Worm (Caenorhabditis elegans) whole organism, young adult: ENCODE data around the gene R05H5.4.

Experiments
- B0019.2 ChIP-seq: fragments of 200-800 bp; sonication (Bioruptor generic); conservative IDR thresholded peaks from 2 replicates; pipeline ENCODE4 v1.3.6; 2022; ENCODE audit warnings: missing genetic modification reagents, missing genetic modification characterization, missing compliant biosample characterization
- B0336.3 ChIP-seq: fragments of 200-800 bp; sonication (Bioruptor generic); IDR thresholded peaks from 2 replicates; pipeline ENCODE4 v1.3.6; 2022; ENCODE audit warnings: missing genetic modification characterization, missing compliant biosample characterization
- D2030.7 ChIP-seq: fragments of 200-800 bp; sonication (Bioruptor generic); IDR thresholded peaks from 2 replicates; pipeline ENCODE4 v1.3.6; 2022; ENCODE audit warnings: missing genetic modification reagents, missing genetic modification characterization, missing compliant biosample characterization
- F52B5.7 ChIP-seq: sonication (generic microtip); optimal IDR thresholded peaks from 2 replicates; lab custom pipeline; 2016; ENCODE audit warnings: mild to moderate bottlenecking, missing genetic modification characterization, missing compliant biosample characterization
- F57A8.1 ChIP-seq: fragments of 200-800 bp; sonication (Bioruptor generic); optimal IDR thresholded peaks from 2 replicates; lab custom pipeline; 2018; ENCODE audit warnings: mild to moderate bottlenecking, missing genetic modification characterization, moderate library complexity, missing compliant biosample characterization
- K11D2.4 ChIP-seq: fragments of 200-800 bp; sonication (Bioruptor generic); IDR thresholded peaks from 2 replicates; pipeline ENCODE4 v1.3.6; 2022; ENCODE audit warnings: missing genetic modification reagents, missing genetic modification characterization, missing compliant biosample characterization
- Y67H2A.10 ChIP-seq: fragments of 200-800 bp; sonication (Bioruptor generic); conservative IDR thresholded peaks from 2 replicates; pipeline ENCODE4 v1.3.6; 2022; ENCODE audit warnings: missing genetic modification reagents, missing genetic modification characterization, missing compliant biosample characterization
- ama-1 ChIP-seq, 3 experiments: fragments of 150-350 bp in 1 of 3; sonication (generic microtip) in 2 of 3; optimal IDR thresholded peaks; 2 replicates each; lab custom pipeline; 2014 to 2018; ENCODE audit warnings: missing biosample characterization in 2 of 3, missing genetic modification characterization in 2 of 3, missing genetic modification reagents in 2 of 3
- attf-3 ChIP-seq: fragments of 200-800 bp; sonication (Bioruptor generic); conservative IDR thresholded peaks from 2 replicates; pipeline ENCODE4 v1.3.6; 2022; ENCODE audit warnings: missing genetic modification reagents, missing genetic modification characterization, missing compliant biosample characterization
- attf-6 ChIP-seq: fragments of 200-800 bp; sonication (Bioruptor generic); IDR thresholded peaks from 2 replicates; pipeline ENCODE4 v1.3.6; 2022; ENCODE audit warnings: missing genetic modification reagents, missing genetic modification characterization, missing compliant biosample characterization
- bed-2 ChIP-seq: fragments of 200-800 bp; sonication (Bioruptor generic); IDR thresholded peaks from 2 replicates; pipeline ENCODE4 v1.3.6; 2022; ENCODE audit warnings: missing genetic modification reagents, missing genetic modification characterization, missing compliant biosample characterization
- ccch-3 ChIP-seq: fragments of 200-800 bp; sonication (Bioruptor generic); optimal IDR thresholded peaks from 2 replicates; lab custom pipeline; 2018; ENCODE audit warnings: mild to moderate bottlenecking, missing genetic modification characterization, missing compliant biosample characterization
- cebp-1 ChIP-seq, 2 experiments: fragments of 200-800 bp in 1 of 2; sonication (Bioruptor generic) in 1 of 2; sonication (generic microtip) in 1 of 2; IDR thresholded peaks in 1 of 2; optimal IDR thresholded peaks in 1 of 2; 2 replicates each; pipeline versions ENCODE4 v1.3.6 to Lab custom; 2017 to 2022; ENCODE audit warnings: missing compliant biosample characterization in 2 of 2, missing genetic modification characterization in 2 of 2, mild to moderate bottlenecking in 1 of 2, missing genetic modification reagents in 1 of 2, moderate library complexity in 1 of 2
- cebp-2 ChIP-seq: fragments of 200-800 bp; sonication (Bioruptor generic); IDR thresholded peaks from 2 replicates; pipeline ENCODE4 v1.3.6; 2022; ENCODE audit warnings: missing genetic modification characterization, missing compliant biosample characterization
- ceh-40 ChIP-seq: fragments of 200-800 bp; sonication (Bioruptor generic); IDR thresholded peaks from 2 replicates; pipeline ENCODE4 v1.3.6; 2022; ENCODE audit warnings: missing genetic modification characterization, missing compliant biosample characterization
- ceh-79 ChIP-seq: sonication (generic microtip); optimal IDR thresholded peaks from 2 replicates; lab custom pipeline; 2017; ENCODE audit warnings: mild to moderate bottlenecking, missing genetic modification characterization, missing compliant biosample characterization
- dox-1 ChIP-seq: fragments of 200-800 bp; sonication (Bioruptor generic); IDR thresholded peaks from 2 replicates; pipeline ENCODE4 v1.3.6; 2022; ENCODE audit warnings: missing genetic modification reagents, missing genetic modification characterization, missing compliant biosample characterization
- egl-44 ChIP-seq: fragments of 200-800 bp; sonication (Bioruptor generic); IDR thresholded peaks from 2 replicates; pipeline ENCODE4 v1.3.6; 2022; ENCODE audit warnings: missing genetic modification reagents, missing genetic modification characterization, missing compliant biosample characterization
- ekl-4 ChIP-seq: fragments of 200-800 bp; sonication (Bioruptor generic); IDR thresholded peaks from 2 replicates; pipeline ENCODE4 v1.3.6; 2022; ENCODE audit warnings: missing genetic modification reagents, missing genetic modification characterization, missing compliant biosample characterization
- fkh-3 ChIP-seq: sonication (generic microtip); optimal IDR thresholded peaks from 2 replicates; lab custom pipeline; 2016; ENCODE audit warnings: mild to moderate bottlenecking, missing genetic modification characterization, missing compliant biosample characterization
- hlh-12 ChIP-seq: sonication (generic microtip); optimal IDR thresholded peaks from 2 replicates; lab custom pipeline; 2016; ENCODE audit warnings: missing genetic modification characterization, missing compliant biosample characterization
- hlh-26 ChIP-seq: fragments of 200-800 bp; sonication (Bioruptor generic); conservative IDR thresholded peaks from 2 replicates; pipeline ENCODE4 v1.3.6; 2022; ENCODE audit warnings: missing genetic modification reagents, missing genetic modification characterization, missing compliant biosample characterization
- hmg-1.2 ChIP-seq: fragments of 200-800 bp; sonication (Bioruptor generic); IDR thresholded peaks from 2 replicates; pipeline ENCODE4 v1.3.6; 2022; ENCODE audit warnings: missing genetic modification reagents, missing genetic modification characterization, missing compliant biosample characterization
- hsf-1 ChIP-seq: fragments of 200-800 bp; sonication (Bioruptor generic); IDR thresholded peaks from 2 replicates; pipeline ENCODE4 v1.3.6; 2022; ENCODE audit warnings: missing genetic modification reagents, missing genetic modification characterization, missing compliant biosample characterization
- let-526 ChIP-seq: fragments of 200-800 bp; sonication (Bioruptor generic); IDR thresholded peaks from 2 replicates; pipeline ENCODE4 v1.3.6; 2022; ENCODE audit warnings: missing genetic modification reagents, missing genetic modification characterization, missing compliant biosample characterization
- lin-26 ChIP-seq: fragments of 200-800 bp; sonication (Bioruptor generic); IDR thresholded peaks from 2 replicates; pipeline ENCODE4 v1.3.6; 2022; ENCODE audit warnings: missing genetic modification reagents, missing genetic modification characterization, missing compliant biosample characterization
- madf-10 ChIP-seq: sonication (generic microtip); optimal IDR thresholded peaks from 2 replicates; lab custom pipeline; 2016; ENCODE audit warnings: mild to moderate bottlenecking, missing genetic modification characterization, missing compliant biosample characterization
- madf-6 ChIP-seq: fragments of 200-800 bp; sonication (Bioruptor generic); IDR thresholded peaks from 2 replicates; pipeline ENCODE4 v1.3.6; 2022; ENCODE audit warnings: missing genetic modification reagents, missing genetic modification characterization, missing compliant biosample characterization
- nhr-120 ChIP-seq: fragments of 200-800 bp; sonication (Bioruptor generic); IDR thresholded peaks from 2 replicates; pipeline ENCODE4 v1.3.6; 2022; ENCODE audit warnings: missing genetic modification characterization, missing compliant biosample characterization
- nhr-80 ChIP-seq: sonication (generic microtip); optimal IDR thresholded peaks from 2 replicates; lab custom pipeline; 2016; ENCODE audit warnings: missing genetic modification characterization, missing compliant biosample characterization
- rcor-1 ChIP-seq: fragments of 200-800 bp; sonication (Bioruptor generic); IDR thresholded peaks from 2 replicates; pipeline ENCODE4 v1.3.6; 2022; ENCODE audit warnings: missing genetic modification reagents, missing genetic modification characterization, missing compliant biosample characterization
- snpc-4 ChIP-seq, 5 experiments: fragments of 150-350 bp in 1 of 5; sonication (generic microtip) in 4 of 5; optimal IDR thresholded peaks; 2 replicates each; lab custom pipeline; 2014 to 2018; ENCODE audit warnings: missing genetic modification characterization in 5 of 5, missing biosample characterization in 3 of 5, antibody characterized with exemption in 2 of 5, mild to moderate bottlenecking in 2 of 5, missing compliant biosample characterization in 2 of 5, missing genotype in 2 of 5, moderate library complexity in 2 of 5, missing genetic modification reagents in 1 of 5
- unc-62 ChIP-seq: fragments of 150-350 bp; optimal IDR thresholded peaks from 2 replicates; lab custom pipeline; 2014; ENCODE audit warnings: missing biosample characterization, missing genetic modification reagents, missing genetic modification characterization
- ztf-26 ChIP-seq: sonication (generic microtip); optimal IDR thresholded peaks from 2 replicates; lab custom pipeline; 2017; ENCODE audit warnings: missing genetic modification characterization, missing compliant biosample characterization
- ztf-3 ChIP-seq: fragments of 200-800 bp; sonication (Bioruptor generic); optimal IDR thresholded peaks from 2 replicates; lab custom pipeline; 2018; ENCODE audit warnings: mild to moderate bottlenecking, missing genetic modification characterization, missing compliant biosample characterization

Gene R05H5.4

ce11 chrII:10239595-10239994 is 39.8 kb upstream of the R05H5.4 start, which contains the start of gene mec-15:
mec-15 (minus strand) TSS chrII:10239695.
- TF ChIP-seq lin-26 = no peak
- TF ChIP-seq ama-1 (optimal IDR thresholded peaks at IDR 0.05; lab: Kevin White, UChicago) = no peak
- TF ChIP-seq ama-1 (GFP tag; optimal IDR thresholded peaks at IDR 0.05; lab: Kevin White, UChicago) = no peak
- no peak for TF ChIP-seq ztf-26 (tag; lab: Kevin White, UChicago)
- no peak for TF ChIP-seq F57A8.1 (GFP tag; lab: Kevin White, UChicago)
- TF ChIP-seq K11D2.4 (GFP tag; lab: Robert Waterston, UW) = no peak
- no peak for TF ChIP-seq bed-2 (GFP tag; lab: Robert Waterston, UW)
- no peak for TF ChIP-seq ztf-3 (GFP tag; lab: Kevin White, UChicago)
- no peak for TF ChIP-seq rcor-1 (GFP tag; lab: Robert Waterston, UW)
- TF ChIP-seq hlh-26 (GFP tag; lab: Robert Waterston, UW) = no peak
- no peak for TF ChIP-seq nhr-120 (GFP tag; lab: Robert Waterston, UW)
- no peak for TF ChIP-seq B0019.2 (GFP tag; lab: Robert Waterston, UW)
- TF ChIP-seq hmg-1.2 (GFP tag; lab: Robert Waterston, UW) = no peak
- TF ChIP-seq hlh-12 (tag; lab: Kevin White, UChicago) = no peak
- no peak for TF ChIP-seq D2030.7 (GFP tag; lab: Robert Waterston, UW)
- TF ChIP-seq F52B5.7 = no peak
- no peak for TF ChIP-seq ceh-79
- TF ChIP-seq madf-10 (tag; lab: Kevin White, UChicago) = no peak
- no peak for TF ChIP-seq B0336.3 (GFP tag; lab: Robert Waterston, UW)
- no peak for TF ChIP-seq ccch-3 (GFP tag; lab: Kevin White, UChicago)

- TF ChIP-seq egl-44 (no peak), ceh-40 (GFP tag; lab: Robert Waterston, UW) (no peak), let-526 (GFP tag; lab: Robert Waterston, UW) (no peak), ztf-26 (tag; lab: Kevin White, UChicago) (no peak), Y67H2A.10 (GFP tag; lab: Robert Waterston, UW) (no peak), cebp-1 (GFP tag; IDR thresholded peaks at IDR 0.05; lab: Robert Waterston, UW) (no peak), cebp-1 (tag; optimal IDR thresholded peaks at IDR 0.05; lab: Kevin White, UChicago) (no peak), hsf-1 (GFP tag; lab: Robert Waterston, UW) (no peak), fkh-3 (tag; lab: Kevin White, UChicago) (no peak), attf-3 (GFP tag; lab: Robert Waterston, UW) (no peak), attf-6 (GFP tag; lab: Robert Waterston, UW) (no peak), hmg-1.2 (GFP tag; lab: Robert Waterston, UW) (no peak), nhr-80 (no peak), cebp-2 (GFP tag; lab: Robert Waterston, UW) (no peak), unc-62 (GFP tag; lab: Kevin White, UChicago) (no peak), madf-6 (GFP tag; lab: Robert Waterston, UW) (no peak), snpc-4 (GFP tag; optimal IDR thresholded peaks at IDR 0.05; lab: Kevin White, UChicago) (no peak), snpc-4 (tag; optimal IDR thresholded peaks at IDR 0.05; lab: Kevin White, UChicago) (no peak), B0336.3 (GFP tag; lab: Robert Waterston, UW) (no peak)
Observed at ce11 chrII:10234398-10234797, 34.6 kb upstream of the R05H5.4 start, which contains the start of gene ubxn-5. ubxn-5 (minus strand) TSS chrII:10234498.

- TF ChIP-seq nhr-80 = peak; percentile 55
- TF ChIP-seq ekl-4 (GFP tag; lab: Robert Waterston, UW) = no peak
- TF ChIP-seq dox-1 = 0 out of 2 replicates have a peak, but pooled peaks have one; percentile 20
Observed at ce11 chrII:10231874-10232273, 32.1 kb upstream of the R05H5.4 start.
